Worm (Caenorhabditis elegans) whole organism, L2 larva: ENCODE data around the gene mrpl-46.

Experiments
- C34F6.9 ChIP-seq: fragments of 150-350 bp; optimal IDR thresholded peaks from 2 replicates; lab custom pipeline; 2014; ENCODE audit warnings: missing biosample characterization, missing genetic modification characterization
- F13H6.1 ChIP-seq: sonication (generic microtip); optimal IDR thresholded peaks from 2 replicates; lab custom pipeline; 2016; ENCODE audit warnings: missing genetic modification characterization, missing compliant biosample characterization
- Y55F3AM.14 ChIP-seq: fragments of 200-800 bp; sonication (Bioruptor generic); optimal IDR thresholded peaks from 2 replicates; lab custom pipeline; 2018; ENCODE audit warnings: mild to moderate bottlenecking, missing genetic modification characterization, missing compliant biosample characterization
- alr-1 ChIP-seq: fragments of 150-350 bp; optimal IDR thresholded peaks from 2 replicates; lab custom pipeline; 2014; ENCODE audit warnings: missing biosample characterization, missing genetic modification characterization
- aly-2 ChIP-seq: fragments of 150-350 bp; optimal IDR thresholded peaks from 2 replicates; lab custom pipeline; 2014; ENCODE audit warnings: missing biosample characterization, missing genetic modification characterization
- ceh-16 ChIP-seq: fragments of 150-350 bp; optimal IDR thresholded peaks from 2 replicates; lab custom pipeline; 2014; ENCODE audit warnings: missing biosample characterization, missing genetic modification characterization
- ceh-82 ChIP-seq: fragments of 150-350 bp; optimal IDR thresholded peaks from 2 replicates; lab custom pipeline; 2014; ENCODE audit warnings: missing biosample characterization, missing genetic modification characterization
- crh-2 ChIP-seq: sonication (generic microtip); optimal IDR thresholded peaks from 2 replicates; lab custom pipeline; 2017; ENCODE audit warnings: missing biosample characterization, missing genetic modification characterization
- egl-27 ChIP-seq: sonication (generic microtip); optimal IDR thresholded peaks from 3 replicates; lab custom pipeline; 2017; ENCODE audit warnings: missing biosample characterization, missing genetic modification reagents, missing genetic modification characterization
- elt-1 ChIP-seq: fragments of 150-350 bp; optimal IDR thresholded peaks from 2 replicates; lab custom pipeline; 2014; ENCODE audit warnings: missing biosample characterization, missing genetic modification characterization
- elt-3 ChIP-seq: sonication (generic microtip); optimal IDR thresholded peaks from 2 replicates; lab custom pipeline; 2017; ENCODE audit warnings: missing biosample characterization, missing genetic modification characterization
- fos-1 ChIP-seq: fragments of 150-350 bp; optimal IDR thresholded peaks from 2 replicates; lab custom pipeline; 2014; ENCODE audit warnings: missing biosample characterization, missing genetic modification characterization
- gmeb-1 ChIP-seq: fragments of 150-350 bp; optimal IDR thresholded peaks from 2 replicates; lab custom pipeline; 2014; ENCODE audit warnings: missing biosample characterization, missing genetic modification characterization
- lin-11 ChIP-seq: fragments of 150-350 bp; sonication (generic microtip); optimal IDR thresholded peaks from 2 replicates; lab custom pipeline; 2014; ENCODE audit warnings: missing biosample characterization, missing genetic modification characterization, inconsistent platforms, mixed read lengths
- lin-13 ChIP-seq: fragments of 150-350 bp; optimal IDR thresholded peaks from 2 replicates; lab custom pipeline; 2014; ENCODE audit warnings: missing biosample characterization, missing genetic modification reagents, missing genetic modification characterization
- lin-39 ChIP-seq: fragments of 150-350 bp; optimal IDR thresholded peaks from 2 replicates; lab custom pipeline; 2014; ENCODE audit warnings: missing biosample characterization, missing genetic modification reagents, missing genetic modification characterization
- lsy-2 ChIP-seq, 2 experiments: fragments of 150-350 bp in 1 of 2; sonication (generic microtip) in 1 of 2; optimal IDR thresholded peaks; 2 replicates each; lab custom pipeline; 2014 to 2017; ENCODE audit warnings: missing biosample characterization in 2 of 2, missing genetic modification characterization in 2 of 2
- mab-5 ChIP-seq: fragments of 150-350 bp; optimal IDR thresholded peaks from 2 replicates; lab custom pipeline; 2014; ENCODE audit warnings: missing biosample characterization, missing genetic modification characterization
- mbf-1 ChIP-seq: sonication (generic microtip); optimal IDR thresholded peaks from 2 replicates; lab custom pipeline; 2017; ENCODE audit warnings: missing biosample characterization, missing genetic modification characterization
- mdl-1 ChIP-seq, 2 experiments: fragments of 150-350 bp in 1 of 2; sonication (generic microtip) in 1 of 2; optimal IDR thresholded peaks; 2 replicates each; lab custom pipeline; 2017; ENCODE audit warnings: missing biosample characterization in 2 of 2, missing genetic modification characterization in 2 of 2
- nhr-10 ChIP-seq: sonication (generic microtip); optimal IDR thresholded peaks from 2 replicates; lab custom pipeline; 2017; ENCODE audit warnings: missing biosample characterization, missing genetic modification characterization
- nhr-12 ChIP-seq: fragments of 150-350 bp; optimal IDR thresholded peaks from 2 replicates; lab custom pipeline; 2014; ENCODE audit warnings: missing biosample characterization, missing genetic modification characterization
- nhr-21 ChIP-seq: fragments of 150-350 bp; optimal IDR thresholded peaks from 2 replicates; lab custom pipeline; 2014; ENCODE audit warnings: missing biosample characterization, missing genetic modification characterization
- nhr-23 ChIP-seq: fragments of 150-350 bp; optimal IDR thresholded peaks from 2 replicates; lab custom pipeline; 2014; ENCODE audit warnings: missing biosample characterization, missing genetic modification reagents, missing genetic modification characterization
- nhr-25 ChIP-seq: fragments of 150-350 bp; sonication (generic microtip); optimal IDR thresholded peaks from 3 replicates; lab custom pipeline; 2014; ENCODE audit warnings: missing biosample characterization, missing genetic modification characterization
- nhr-6 ChIP-seq: fragments of 150-350 bp; optimal IDR thresholded peaks from 2 replicates; lab custom pipeline; 2014; ENCODE audit warnings: missing biosample characterization, missing genetic modification characterization
- nhr-77 ChIP-seq: fragments of 150-350 bp; optimal IDR thresholded peaks from 2 replicates; lab custom pipeline; 2014; ENCODE audit warnings: missing biosample characterization, missing genetic modification characterization
- peb-1 ChIP-seq: fragments of 150-350 bp; optimal IDR thresholded peaks from 2 replicates; lab custom pipeline; 2014; ENCODE audit warnings: missing biosample characterization, missing genetic modification characterization
- skn-1 ChIP-seq: sonication (generic microtip); optimal IDR thresholded peaks from 2 replicates; lab custom pipeline; 2017; ENCODE audit warnings: missing biosample characterization, missing genetic modification characterization
- sma-3 ChIP-seq: sonication (generic microtip); optimal IDR thresholded peaks from 2 replicates; lab custom pipeline; 2016; ENCODE audit warnings: missing genetic modification reagents, missing genetic modification characterization, missing compliant biosample characterization
- sma-9 ChIP-seq, 2 experiments: fragments of 150-350 bp in 1 of 2; sonication (generic microtip) in 1 of 2; optimal IDR thresholded peaks; 2 replicates each; lab custom pipeline; 2014 to 2016; ENCODE audit warnings: missing genetic modification characterization in 2 of 2, mild to moderate bottlenecking in 1 of 2, missing biosample characterization in 1 of 2, missing compliant biosample characterization in 1 of 2, missing genetic modification reagents in 1 of 2, moderate library complexity in 1 of 2
- unc-39 ChIP-seq: fragments of 150-350 bp; optimal IDR thresholded peaks from 2 replicates; lab custom pipeline; 2014; ENCODE audit warnings: missing biosample characterization, missing genetic modification characterization
- unc-55 ChIP-seq: fragments of 150-350 bp; sonication (generic microtip); optimal IDR thresholded peaks from 3 replicates; lab custom pipeline; 2014; ENCODE audit warnings: missing biosample characterization, missing genetic modification reagents, missing genetic modification characterization
- unc-62 ChIP-seq: fragments of 150-350 bp; optimal IDR thresholded peaks from 2 replicates; lab custom pipeline; 2014; ENCODE audit warnings: missing biosample characterization, missing genetic modification reagents, missing genetic modification characterization
- zag-1 ChIP-seq: fragments of 150-350 bp; optimal IDR thresholded peaks from 2 replicates; lab custom pipeline; 2014; ENCODE audit warnings: missing biosample characterization, missing genetic modification characterization
- ztf-1 ChIP-seq: fragments of 200-800 bp; sonication (Bioruptor generic); conservative IDR thresholded peaks from 2 replicates; pipeline ENCODE4 v1.3.6; 2022; ENCODE audit warnings: missing genetic modification characterization, missing compliant biosample characterization
- ztf-11 ChIP-seq: sonication (generic microtip); optimal IDR thresholded peaks from 2 replicates; lab custom pipeline; 2017; ENCODE audit warnings: missing biosample characterization, missing genetic modification characterization

Gene mrpl-46

DNA sequence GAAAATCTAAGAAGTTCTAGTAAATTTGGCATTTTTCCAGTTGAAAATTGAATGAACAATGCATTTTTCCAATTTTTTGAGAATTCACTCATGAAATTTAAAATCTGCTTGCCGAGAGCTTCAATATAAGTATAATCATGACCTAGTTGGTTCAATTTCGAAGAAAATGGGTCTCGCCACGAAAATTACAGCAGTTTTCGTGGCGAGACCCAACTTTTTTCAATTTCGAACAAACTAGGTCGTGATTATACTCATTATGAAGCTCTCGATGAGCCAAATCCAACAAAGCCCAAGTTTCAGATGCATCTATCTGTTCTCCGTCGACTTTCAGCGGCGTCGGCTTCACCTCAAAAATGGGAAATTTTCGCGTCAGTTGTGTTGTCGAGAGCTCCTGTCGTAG, at the start of gene mrpl-46:
mrpl-46 (plus strand) TSS at position 301 of the 400 bp plus-strand sequence.
- TF ChIP-seq gmeb-1 (tag; lab: Kevin White, UChicago) (no peak), ceh-82 (no peak), unc-39 (tag; lab: Kevin White, UChicago) (no peak), mbf-1 (tag; lab: Kevin White, UChicago) (no peak), mdl-1 (tag; optimal IDR thresholded peaks at IDR 0.05; lab: Kevin White, UChicago) (no peak), sma-3 (no peak), lin-11 (tag; lab: Kevin White, UChicago) (no peak), skn-1 (tag; lab: Kevin White, UChicago) (no peak), crh-2 (tag; lab: Kevin White, UChicago) (no peak), nhr-25 (tag; lab: Kevin White, UChicago) (no peak), lsy-2 (tag; optimal IDR thresholded peaks at IDR 0.05; lab: Kevin White, UChicago) (no peak), Y55F3AM.14 (GFP tag; lab: Kevin White, UChicago) (no peak), elt-3 (tag; lab: Kevin White, UChicago) (no peak), C34F6.9 (tag; lab: Kevin White, UChicago) (no peak), ztf-1 (GFP tag; lab: Robert Waterston, UW) (no peak)

ce11 chrIV:754357-754972, 46.2 kb upstream of the mrpl-46 start:
- TF ChIP-seq zag-1 (tag; lab: Kevin White, UChicago) = no peak

- TF ChIP-seq F13H6.1 (tag; lab: Kevin White, UChicago) (no peak), nhr-23 (tag; lab: Kevin White, UChicago) (no peak)
These were observed 44.2 kb upstream of the mrpl-46 start, which contains the start of gene srt-23 for ce11 chrIV:756421-756820. Gene srt-23, plus strand, starts transcription at chrIV:756721.

DNA sequence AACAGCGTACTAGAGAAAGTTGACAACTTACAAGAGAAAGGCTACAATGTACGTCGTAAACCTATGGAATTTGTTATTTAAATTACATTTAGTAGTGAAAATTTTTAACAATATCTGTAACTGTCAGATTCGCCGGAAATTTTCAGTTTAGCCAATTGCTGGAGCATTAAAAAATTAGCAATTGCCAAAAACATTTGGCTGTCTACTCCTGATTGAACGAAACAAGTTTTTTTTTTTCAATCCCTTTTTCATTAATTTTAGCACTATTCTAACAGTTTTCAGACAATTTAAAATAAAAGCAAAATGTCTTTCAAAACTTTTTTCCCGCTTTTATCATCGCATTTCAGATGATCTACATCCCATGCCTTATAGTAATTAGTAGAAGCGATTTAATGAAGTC, 43.7 kb upstream of the mrpl-46 start:
- TF ChIP-seq alr-1 (no peak), ceh-16 (no peak), sma-3 (no peak), egl-27 (tag; lab: Kevin White, UChicago) (no peak), elt-3 (tag; lab: Kevin White, UChicago) (no peak), nhr-6 (no peak), nhr-12 (tag; lab: Kevin White, UChicago) (no peak), aly-2 (tag; lab: Kevin White, UChicago) (no peak), nhr-21 (tag; lab: Kevin White, UChicago) (no peak), lin-39 (no peak)

DNA sequence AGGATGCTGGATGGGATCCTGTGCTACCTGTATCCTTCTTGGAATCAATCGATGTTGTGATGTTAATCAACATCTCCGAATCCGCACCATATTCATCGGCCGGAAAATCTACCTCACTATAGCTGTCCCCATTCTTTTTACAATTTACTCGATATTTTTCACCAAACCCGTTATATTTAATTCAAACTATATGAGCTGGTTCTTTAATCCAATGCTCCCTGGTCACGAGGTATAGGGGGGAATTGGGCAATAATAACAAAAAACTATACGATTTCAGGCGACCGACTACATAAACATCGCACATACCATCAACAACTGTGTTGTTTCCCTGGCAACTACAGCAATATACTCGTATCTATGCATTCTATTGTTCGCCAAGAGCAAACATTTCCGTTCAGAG, 43.1 kb upstream of the mrpl-46 start:
- TF ChIP-seq nhr-6 (no peak), nhr-21 (tag; lab: Kevin White, UChicago) (no peak), fos-1 (tag; lab: Kevin White, UChicago) (no peak), sma-9 (GFP tag; optimal IDR thresholded peaks at IDR 0.05; lab: Kevin White, UChicago) (no peak), sma-9 (tag; optimal IDR thresholded peaks at IDR 0.05; lab: Kevin White, UChicago) (no peak), lin-13 (GFP tag; lab: Kevin White, UChicago) (no peak), peb-1 (tag; lab: Kevin White, UChicago) (no peak), unc-55 (no peak), mab-5 (tag; lab: Kevin White, UChicago) (no peak), ztf-11 (no peak), elt-1 (no peak), unc-62 (GFP tag; lab: Kevin White, UChicago) (no peak), nhr-10 (tag; lab: Kevin White, UChicago) (no peak), mbf-1 (tag; lab: Kevin White, UChicago) (no peak), mdl-1 (tag; optimal IDR thresholded peaks at IDR 0.05; lab: Kevin White, UChicago) (no peak), nhr-77 (tag; lab: Kevin White, UChicago) (no peak), lin-11 (tag; lab: Kevin White, UChicago) (no peak), gmeb-1 (tag; lab: Kevin White, UChicago) (no peak), nhr-25 (tag; lab: Kevin White, UChicago) (no peak), alr-1 (no peak), skn-1 (tag; lab: Kevin White, UChicago) (no peak)
